Worm (Caenorhabditis elegans): ENCODE data around the gene str-123.

- TF ChIP-seq W03F9.2 (tag; optimal IDR thresholded peaks at IDR 0.05) (no peak), him-1 (tag; optimal IDR thresholded peaks at IDR 0.05) (no peak), dao-5 (tag; optimal IDR thresholded peaks at IDR 0.05) (no peak)
These were observed 2.5 kb upstream of the str-123 start, which contains the start of gene str-124 for ce11 chrX:12787624-12788023.
